Worm (Caenorhabditis elegans) whole organism, L4/young adult: ENCODE results near the gene C27A2.12.

Experiments
- W03F9.2 ChIP-seq: fragments of 150-350 bp; optimal IDR thresholded peaks from 2 replicates; lab custom pipeline; 2014; ENCODE audit warnings: missing biosample characterization, missing genetic modification characterization
- dao-5 ChIP-seq: sonication (generic microtip); optimal IDR thresholded peaks from 2 replicates; lab custom pipeline; 2016; ENCODE audit warnings: missing genotype, missing genetic modification characterization, moderate library complexity, missing compliant biosample characterization

DNA sequence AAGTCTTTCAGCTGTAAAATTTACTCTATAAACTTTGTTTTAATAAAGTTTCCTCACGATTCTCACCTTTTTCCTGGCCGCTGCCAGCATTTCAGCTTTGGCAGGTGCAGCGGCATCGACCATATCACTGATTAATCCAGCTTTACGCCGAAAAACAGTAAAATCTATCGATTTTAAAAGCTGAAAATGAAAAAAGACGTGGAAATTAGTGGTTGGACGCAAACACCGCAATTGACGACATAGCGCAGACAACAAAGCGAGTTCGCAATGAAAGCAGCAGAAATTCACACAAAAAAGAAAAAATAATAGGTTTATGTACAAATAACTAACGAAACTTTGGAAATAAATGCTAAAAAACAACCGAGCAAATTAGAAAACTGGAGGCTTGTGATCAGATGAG lies 18.0 kb downstream of the C27A2.12 start, which contains the start of gene golg-2:
- TF ChIP-seq W03F9.2 (tag; lab: Kevin White, UChicago) (no peak), dao-5 (tag; lab: Kevin White, UChicago) (no peak)
